Fruit fly (Drosophila melanogaster): ENCODE results near the gene Miro.

The Miro gene

DNA sequence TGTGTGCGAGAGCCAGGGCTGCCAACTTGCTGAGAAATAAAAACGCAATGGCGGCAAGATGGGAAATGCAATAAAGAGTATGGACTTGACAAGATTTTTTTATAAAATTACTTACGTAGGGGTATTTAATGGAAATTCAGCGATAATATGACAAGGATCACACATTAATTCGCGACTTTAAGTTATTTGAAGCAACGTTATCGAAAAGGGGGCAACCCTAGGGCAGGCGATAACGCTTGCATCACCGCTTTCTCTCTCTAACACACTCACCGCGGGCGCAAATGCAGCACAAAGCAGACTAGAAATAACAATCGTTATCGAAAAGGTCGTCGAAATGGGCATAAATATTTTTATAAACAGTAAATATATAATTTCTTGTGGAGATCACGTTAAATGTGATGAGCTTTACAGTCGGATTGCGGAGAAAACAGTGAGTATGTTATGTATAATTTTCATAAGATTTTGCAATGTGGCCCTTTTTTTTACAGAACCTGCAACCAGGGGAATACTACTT is 9.4 kb upstream of the Miro start, which contains the start of gene Rox8 (continued):
- no peak for TF ChIP-seq vfl (GFP tag; optimal IDR thresholded peaks at IDR 0.05)
- TF ChIP-seq sim (GFP tag; IDR thresholded peaks at IDR 0.05), result no peak
- no peak for TF ChIP-seq slou (GFP tag; optimal IDR thresholded peaks at IDR 0.05)
- no peak for TF ChIP-seq yki (optimal IDR thresholded peaks at IDR 0.05)
- TF ChIP-seq CG1024 (GFP tag; IDR thresholded peaks at IDR 0.05), result no peak
- no peak for TF ChIP-seq hth (optimal IDR thresholded peaks at IDR 0.05)
- peak; percentile 52 for TF ChIP-seq slbo (GFP tag; IDR thresholded peaks at IDR 0.05)
- TF ChIP-seq sug (tag; optimal IDR thresholded peaks at IDR 0.05), result peak; percentile 65
- no peak for TF ChIP-seq CG14050 (GFP tag; IDR thresholded peaks at IDR 0.05)
- peak; percentile 64 for TF ChIP-seq row (GFP tag; IDR thresholded peaks at IDR 0.05)
- TF ChIP-seq CG10321 (GFP tag; IDR thresholded peaks at IDR 0.05), result no peak
- TF ChIP-seq Doc3 (GFP tag; IDR thresholded peaks at IDR 0.05; ENCODE audit: partially characterized antibody), result 0 out of 3 replicates have a peak, but pooled peaks have one; percentile 41
- TF ChIP-seq CG11504 (tag; optimal IDR thresholded peaks at IDR 0.05), result no peak
- peak; percentile 20 for TF ChIP-seq CG12769 (tag; optimal IDR thresholded peaks at IDR 0.05)
- no peak for TF ChIP-seq slp2 (GFP tag; optimal IDR thresholded peaks at IDR 0.05)
- TF ChIP-seq Hmr (GFP tag; optimal IDR thresholded peaks at IDR 0.05), result peak; percentile 23
- TF ChIP-seq CG10267 (tag; optimal IDR thresholded peaks at IDR 0.05), result peak; percentile 62
- TF ChIP-seq onecut (GFP tag; IDR thresholded peaks at IDR 0.05), result peak; percentile 28; the same call in 1 of the 2 replicates
- TF ChIP-seq inv (GFP tag; IDR thresholded peaks at IDR 0.05; ENCODE audit: partially characterized antibody), result no peak; the same call in 1 of the 2 replicates
- TF ChIP-seq E2f1 (GFP tag; IDR thresholded peaks at IDR 0.05), result 0 out of 2 replicates have a peak, but pooled peaks have one; percentile 16
- no peak for TF ChIP-seq CG43689 (GFP tag; IDR thresholded peaks at IDR 0.05)
- no peak; the same call in 1 of the 2 replicates for TF ChIP-seq amos (GFP tag; IDR thresholded peaks at IDR 0.05; ENCODE audit: partially characterized antibody)
- peak; percentile 29 for TF ChIP-seq gro (GFP tag; optimal IDR thresholded peaks at IDR 0.05)
- no peak for TF ChIP-seq CG16815 (GFP tag; optimal IDR thresholded peaks at IDR 0.05)
- no peak for TF ChIP-seq CG12219 (GFP tag; optimal IDR thresholded peaks at IDR 0.05)
- no peak for TF ChIP-seq usp (GFP tag; optimal IDR thresholded peaks at IDR 0.05)
- peak; percentile 68 for TF ChIP-seq Nf-YC (tag; optimal IDR thresholded peaks at IDR 0.05)
- peak; percentile 75 for TF ChIP-seq nerfin-2 (GFP tag; IDR thresholded peaks at IDR 0.05; ENCODE audit: partially characterized antibody)
- TF ChIP-seq chinmo (GFP tag; IDR thresholded peaks at IDR 0.05; ENCODE audit: partially characterized antibody), result peak; percentile 99
- no peak for TF ChIP-seq nau (GFP tag; optimal IDR thresholded peaks at IDR 0.05)
- no peak for TF ChIP-seq run (tag; optimal IDR thresholded peaks at IDR 0.05)
- TF ChIP-seq crc (GFP tag; optimal IDR thresholded peaks at IDR 0.05), result no peak
- no peak for TF ChIP-seq crol (GFP tag; IDR thresholded peaks at IDR 0.05)
- TF ChIP-seq bab2 (GFP tag; optimal IDR thresholded peaks at IDR 0.05), result no peak
- TF ChIP-seq Hsf (GFP tag; optimal IDR thresholded peaks at IDR 0.05), result peak; percentile 45
- TF ChIP-seq cg (GFP tag; optimal IDR thresholded peaks at IDR 0.05), result no peak
- peak; percentile 48 for TF ChIP-seq CHES-1-like (GFP tag; optimal IDR thresholded peaks at IDR 0.05)
- peak; percentile 67 for TF ChIP-seq Ets65A (GFP tag)
- no peak for TF ChIP-seq bowl (GFP tag; IDR thresholded peaks at IDR 0.05)
- TF ChIP-seq CG3995 (GFP tag; optimal IDR thresholded peaks at IDR 0.05), result peak; percentile 47
- TF ChIP-seq CG14014 (GFP tag; IDR thresholded peaks at IDR 0.05), result peak; percentile 40; the same call in 1 of the 2 replicates
- TF ChIP-seq pita (GFP tag; optimal IDR thresholded peaks at IDR 0.05), result no peak
- no peak; the same call in 1 of the 2 replicates for TF ChIP-seq tna (GFP tag; IDR thresholded peaks at IDR 0.05; ENCODE audit: partially characterized antibody)
- TF ChIP-seq Dip3 (GFP tag; optimal IDR thresholded peaks at IDR 0.05), result peak; percentile 1
- TF ChIP-seq HLH4C (GFP tag; IDR thresholded peaks at IDR 0.05; ENCODE audit: partially characterized antibody), result peak; percentile 70
- peak; percentile 38; the same call in 1 of the 3 replicates for TF ChIP-seq Dbx (GFP tag; IDR thresholded peaks at IDR 0.05)
- TF ChIP-seq CG11085 (GFP tag; IDR thresholded peaks at IDR 0.05), result no peak
- TF ChIP-seq BtbVII (GFP tag; optimal IDR thresholded peaks at IDR 0.05), result peak; percentile 66
- no peak for TF ChIP-seq CG14667 (GFP tag; IDR thresholded peaks at IDR 0.05)
- no peak for TF ChIP-seq wor (GFP tag; IDR thresholded peaks at IDR 0.05)
- TF ChIP-seq CG4730 (GFP tag; IDR thresholded peaks at IDR 0.05), result no peak
- no peak for TF ChIP-seq schlank (tag; optimal IDR thresholded peaks at IDR 0.05)

Data from whole organism, embryonic.